ENCODE assay signal across 5 worm cellular contexts in genomic region chrV:19189963-19190597, ce11.
TF ChIP-seq lines count a peak whose summit lies in the region.

Gene Y39B6A.3, minus strand, starts transcription at chrV:19190013.
Gene pph-5, plus strand, starts transcription at chrV:19190547.

TF ChIP-seq in whole organism, L1 larva, 84 proteins besides CTCF, POLR2A, EP300 and RAD21 (continued from another document and continues in another):
- TF ChIP-seq tbx-2 (tag; optimal IDR thresholded peaks at IDR 0.05; lab: Kevin White, UChicago): peak; percentile 61
- TF ChIP-seq lin-15B (tag; optimal IDR thresholded peaks at IDR 0.05; lab: Kevin White, UChicago): peak; percentile 44
- peak; percentile 49 to 53 for TF ChIP-seq lin-35 (GFP tag; optimal IDR thresholded peaks at IDR 0.05; lab: Kevin White, UChicago)
- TF ChIP-seq irx-1 (tag; optimal IDR thresholded peaks at IDR 0.05; lab: Kevin White, UChicago): peak; percentile 59
- peak; percentile 46 for TF ChIP-seq snpc-4 (tag; optimal IDR thresholded peaks at IDR 0.05; lab: Kevin White, UChicago)
- TF ChIP-seq sptf-1 (tag; optimal IDR thresholded peaks at IDR 0.05; lab: Kevin White, UChicago): no peak
- TF ChIP-seq nhr-19 (GFP tag; conservative IDR thresholded peaks at IDR 0.05; lab: Robert Waterston, UW): peak; percentile 66
- no peak for TF ChIP-seq hlh-4 (tag; optimal IDR thresholded peaks at IDR 0.05; lab: Kevin White, UChicago)
- peak; percentile 7 for TF ChIP-seq hpl-2 (GFP tag; optimal IDR thresholded peaks at IDR 0.05; lab: Kevin White, UChicago)
- TF ChIP-seq efl-1 (optimal IDR thresholded peaks at IDR 0.05; lab: Kevin White, UChicago): peak; percentile 30 to 52
- peak; percentile 26 to 88 for TF ChIP-seq efl-1 (GFP tag; optimal IDR thresholded peaks at IDR 0.05 in 1 of 2; lab: Kevin White, UChicago)
- TF ChIP-seq aly-2 (tag; optimal IDR thresholded peaks at IDR 0.05; lab: Kevin White, UChicago): peak; percentile 21
- peak; percentile 9 for TF ChIP-seq skn-1 (tag; optimal IDR thresholded peaks at IDR 0.05; lab: Kevin White, UChicago)
- TF ChIP-seq nhr-85 (tag; lab: Kevin White, UChicago): peak; percentile 63
- TF ChIP-seq zip-4 (GFP tag; optimal IDR thresholded peaks at IDR 0.05; lab: Kevin White, UChicago): no peak
- peak; percentile 49 for TF ChIP-seq nhr-77 (tag; optimal IDR thresholded peaks at IDR 0.05; lab: Kevin White, UChicago)
- peak; percentile 65 for TF ChIP-seq fkh-8 (tag; optimal IDR thresholded peaks at IDR 0.05; lab: Kevin White, UChicago)
- peak; percentile 56 for TF ChIP-seq swsn-7 (tag; optimal IDR thresholded peaks at IDR 0.05; lab: Kevin White, UChicago)
- no peak for TF ChIP-seq ceh-90 (tag; optimal IDR thresholded peaks at IDR 0.05; lab: Kevin White, UChicago)
- peak; percentile 81 for TF ChIP-seq nhr-47 (tag; optimal IDR thresholded peaks at IDR 0.05; lab: Kevin White, UChicago)
- no peak for TF ChIP-seq mdl-1 (tag; optimal IDR thresholded peaks at IDR 0.05; lab: Kevin White, UChicago)
- peak; percentile 21 for TF ChIP-seq blmp-1 (tag; optimal IDR thresholded peaks at IDR 0.05; lab: Kevin White, UChicago)
- no peak for TF ChIP-seq egl-27 (tag; optimal IDR thresholded peaks at IDR 0.05; lab: Kevin White, UChicago)
- TF ChIP-seq fos-1 (tag; optimal IDR thresholded peaks at IDR 0.05; lab: Kevin White, UChicago): no peak
- TF ChIP-seq unc-86 (tag; optimal IDR thresholded peaks at IDR 0.05; lab: Kevin White, UChicago): peak; percentile 48
- TF ChIP-seq ceh-88 (GFP tag; IDR thresholded peaks at IDR 0.05; lab: Robert Waterston, UW): no peak
- no peak for TF ChIP-seq elt-2 (tag; optimal IDR thresholded peaks at IDR 0.05; lab: Kevin White, UChicago)

TF ChIP-seq in whole organism, L2 larva, 48 proteins besides CTCF, POLR2A, EP300 and RAD21 (continued from another document):
- no peak for TF ChIP-seq nhr-11 (tag; optimal IDR thresholded peaks at IDR 0.05; lab: Kevin White, UChicago)

TF ChIP-seq in whole organism, L3 larva, 47 proteins besides CTCF, POLR2A, EP300 and RAD21 (continued from another document):
- TF ChIP-seq nhr-76 (tag; optimal IDR thresholded peaks at IDR 0.05; lab: Kevin White, UChicago): no peak

TF ChIP-seq in whole organism, L4 larva, 104 proteins besides CTCF, POLR2A, EP300 and RAD21 (continued from another document):
- TF ChIP-seq mxl-3 (GFP tag; optimal IDR thresholded peaks at IDR 0.05; lab: Kevin White, UChicago) (no peak), ceh-44 (GFP tag; IDR thresholded peaks at IDR 0.05; lab: Robert Waterston, UW) (no peak), nhr-11 (tag; optimal IDR thresholded peaks at IDR 0.05; lab: Kevin White, UChicago) (peak; percentile 14), nhr-42 (GFP tag; IDR thresholded peaks at IDR 0.05; lab: Robert Waterston, UW) (no peak), D1046.2 (GFP tag; IDR thresholded peaks at IDR 0.05; lab: Robert Waterston, UW) (no peak), lsy-2 (tag; optimal IDR thresholded peaks at IDR 0.05; lab: Kevin White, UChicago) (peak in 1 of 2 experiments; percentile 42), nhr-76 (tag; optimal IDR thresholded peaks at IDR 0.05; lab: Kevin White, UChicago) (no peak), pqm-1 (tag; optimal IDR thresholded peaks at IDR 0.05; lab: Kevin White, UChicago) (no peak), rbr-2 (tag; optimal IDR thresholded peaks at IDR 0.05; lab: Kevin White, UChicago) (peak; percentile 35), mdt-29 (GFP tag; IDR thresholded peaks at IDR 0.05; lab: Robert Waterston, UW) (no peak), unc-130 (GFP tag; optimal IDR thresholded peaks at IDR 0.05; lab: Kevin White, UChicago) (no peak), madf-9 (GFP tag; conservative IDR thresholded peaks at IDR 0.05; lab: Robert Waterston, UW) (no peak), F49E8.2 (tag; optimal IDR thresholded peaks at IDR 0.05; lab: Kevin White, UChicago; ENCODE audit: borderline replicate concordance) (no peak), dpl-1 (GFP tag; optimal IDR thresholded peaks at IDR 0.05; lab: Kevin White, UChicago) (peak; percentile 37), ceh-28 (tag; optimal IDR thresholded peaks at IDR 0.05; lab: Kevin White, UChicago) (no peak), mxl-2 (GFP tag; conservative IDR thresholded peaks at IDR 0.05; lab: Robert Waterston, UW) (no peak), F44E2.7 (GFP tag; IDR thresholded peaks at IDR 0.05; lab: Robert Waterston, UW) (no peak), Y75B8A.6 (GFP tag; IDR thresholded peaks at IDR 0.05; lab: Robert Waterston, UW) (no peak), pha-4 (GFP tag; IDR thresholded peaks at IDR 0.05; lab: Robert Waterston, UW) (no peak), pha-4 (tag; optimal IDR thresholded peaks at IDR 0.05; lab: Kevin White, UChicago) (no peak), snpc-4 (tag; optimal IDR thresholded peaks at IDR 0.05; lab: Kevin White, UChicago) (no peak), hif-1 (tag; optimal IDR thresholded peaks at IDR 0.05; lab: Kevin White, UChicago) (no peak), daf-19 (GFP tag; conservative IDR thresholded peaks at IDR 0.05; lab: Robert Waterston, UW) (no peak), lin-39 (tag; optimal IDR thresholded peaks at IDR 0.05; lab: Kevin White, UChicago) (no peak), mep-1 (tag; optimal IDR thresholded peaks at IDR 0.05; lab: Kevin White, UChicago) (peak; percentile 48), egl-43 (GFP tag; IDR thresholded peaks at IDR 0.05; lab: Robert Waterston, UW) (no peak), dmd-9 (GFP tag; IDR thresholded peaks at IDR 0.05; lab: Robert Waterston, UW) (no peak), lin-15B (tag; optimal IDR thresholded peaks at IDR 0.05; lab: Kevin White, UChicago) (no peak), zag-1 (tag; optimal IDR thresholded peaks at IDR 0.05; lab: Kevin White, UChicago) (no peak), mdl-1 (tag; optimal IDR thresholded peaks at IDR 0.05; lab: Kevin White, UChicago) (no peak), php-3 (GFP tag; IDR thresholded peaks at IDR 0.05; lab: Robert Waterston, UW) (no peak), jun-1 (tag; optimal IDR thresholded peaks at IDR 0.05; lab: Kevin White, UChicago) (no peak), ZK337.2 (GFP tag; IDR thresholded peaks at IDR 0.05; lab: Robert Waterston, UW) (no peak), cey-2 (tag; optimal IDR thresholded peaks at IDR 0.05; lab: Kevin White, UChicago; ENCODE audit: borderline replicate concordance, insufficient read depth) (no peak), nhr-25 (tag; optimal IDR thresholded peaks at IDR 0.05; lab: Kevin White, UChicago; ENCODE audit: borderline replicate concordance, insufficient read depth) (no peak), Y105C5A.15 (GFP tag; IDR thresholded peaks at IDR 0.05; lab: Robert Waterston, UW) (no peak), snpc-1.2 (GFP tag; IDR thresholded peaks at IDR 0.05; lab: Robert Waterston, UW) (no peak), skn-1 (tag; optimal IDR thresholded peaks at IDR 0.05; lab: Kevin White, UChicago) (no peak), Y48G9A.11 (GFP tag; IDR thresholded peaks at IDR 0.05; lab: Robert Waterston, UW) (peak; percentile 99), tag-97 (GFP tag; IDR thresholded peaks at IDR 0.05; lab: Robert Waterston, UW) (no peak), hlh-30 (tag; optimal IDR thresholded peaks at IDR 0.05; lab: Kevin White, UChicago; ENCODE audit: insufficient read depth) (no peak), duxl-1 (tag; optimal IDR thresholded peaks at IDR 0.05; lab: Kevin White, UChicago; ENCODE audit: poor library complexity) (no peak), mes-2 (tag; optimal IDR thresholded peaks at IDR 0.05; lab: Kevin White, UChicago; ENCODE audit: poor library complexity, severe bottlenecking) (peak; percentile 48), hmg-1.1 (GFP tag; IDR thresholded peaks at IDR 0.05; lab: Robert Waterston, UW) (0 out of 2 replicates have a peak, but pooled peaks have one; percentile 26), Y5F2A.4 (GFP tag; optimal IDR thresholded peaks at IDR 0.05; lab: Kevin White, UChicago) (no peak), zip-11 (GFP tag; IDR thresholded peaks at IDR 0.05; lab: Robert Waterston, UW) (no peak), T20F7.1 (GFP tag; optimal IDR thresholded peaks at IDR 0.05; lab: Kevin White, UChicago) (peak; percentile 100), ceh-20 (GFP tag; IDR thresholded peaks at IDR 0.05; lab: Robert Waterston, UW) (no peak), ZK546.5 (tag; optimal IDR thresholded peaks at IDR 0.05; lab: Kevin White, UChicago) (no peak), lin-29 (GFP tag; IDR thresholded peaks at IDR 0.05; lab: Robert Waterston, UW) (no peak), vab-7 (GFP tag; IDR thresholded peaks at IDR 0.05; lab: Robert Waterston, UW) (no peak)

TF ChIP-seq in whole organism, mixed stage, embryonic, 35 proteins besides CTCF, POLR2A, EP300 and RAD21 (continued from another document):
- no peak for TF ChIP-seq nhr-28 (tag; optimal IDR thresholded peaks at IDR 0.05; lab: Kevin White, UChicago)
- no peak for TF ChIP-seq ceh-43 (GFP tag; optimal IDR thresholded peaks at IDR 0.05; lab: Kevin White, UChicago)
- TF ChIP-seq pha-4 (tag; optimal IDR thresholded peaks at IDR 0.05; lab: Kevin White, UChicago): no peak
